Worm (Caenorhabditis elegans): ENCODE measurements around the gene B0281.1.

DNA sequence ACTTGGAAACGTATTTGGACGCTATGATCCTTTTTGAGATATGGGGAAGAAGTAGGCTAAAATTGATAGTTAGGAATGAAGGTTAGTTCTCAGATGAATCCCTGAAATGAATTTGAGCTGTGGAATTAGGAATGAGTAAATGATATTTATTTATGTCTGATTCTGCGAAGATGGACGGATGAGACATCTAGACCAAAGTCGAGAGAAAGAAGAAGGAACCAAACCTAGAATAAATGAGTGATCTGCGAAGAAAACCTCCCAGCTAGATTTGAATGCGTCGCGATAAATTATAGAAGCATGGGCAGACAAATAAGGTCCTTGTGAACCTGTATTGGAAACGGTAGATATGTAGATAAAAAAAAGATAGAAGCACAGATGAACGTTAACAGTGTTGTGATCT, 47.1 kb downstream of the B0281.1 start, which contains the start of gene F43C11.16:
- TF ChIP-seq ztf-18 (tag; optimal IDR thresholded peaks at IDR 0.05) (no peak), ama-1 (optimal IDR thresholded peaks at IDR 0.05) (no peak), ama-1 (GFP tag; optimal IDR thresholded peaks at IDR 0.05) (no peak), unc-130 (GFP tag; optimal IDR thresholded peaks at IDR 0.05) (no peak), ztf-25 (GFP tag; IDR thresholded peaks at IDR 0.05) (no peak), him-1 (tag; optimal IDR thresholded peaks at IDR 0.05) (no peak), ceh-79 (tag; optimal IDR thresholded peaks at IDR 0.05) (no peak), Y67H2A.10 (GFP tag; conservative IDR thresholded peaks at IDR 0.05) (no peak), madf-10 (tag; optimal IDR thresholded peaks at IDR 0.05) (no peak), unc-62 (GFP tag; optimal IDR thresholded peaks at IDR 0.05) (no peak), ztf-3 (GFP tag; optimal IDR thresholded peaks at IDR 0.05) (no peak), lin-35 (GFP tag; optimal IDR thresholded peaks at IDR 0.05) (no peak), snpc-3.4 (tag; optimal IDR thresholded peaks at IDR 0.05) (no peak)

Measured in whole organism, young adult.